Fruit fly (Drosophila melanogaster): ENCODE data around the gene ebd2.

DNA sequence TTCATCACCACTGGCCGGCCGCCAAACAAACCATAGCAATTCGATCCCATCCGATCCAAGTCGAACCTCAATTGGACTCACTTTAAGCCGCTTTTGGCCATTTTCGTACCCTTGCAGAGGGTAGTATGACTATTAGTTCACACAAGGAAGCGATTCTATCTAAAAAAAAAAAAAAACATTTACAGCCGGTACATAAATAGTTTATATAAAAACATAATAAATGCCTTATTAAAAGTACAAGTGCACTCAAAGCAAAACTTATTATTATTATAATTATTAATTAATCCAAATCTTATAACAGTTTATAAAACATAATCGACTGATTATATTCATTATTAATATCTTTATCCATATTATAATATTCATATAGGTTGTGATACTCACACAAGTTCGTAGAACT is 7.3 kb upstream of the ebd2 start, which contains the start of gene CG12971:
- TF ChIP-seq Myc (optimal IDR thresholded peaks at IDR 0.05) (no peak), ttk (optimal IDR thresholded peaks at IDR 0.05) (no peak), psq (optimal IDR thresholded peaks at IDR 0.05) (no peak)

Data from Kc167 (cell line).